Worm (Caenorhabditis elegans) whole organism, young adult: ENCODE results near the gene ptr-15.
A peak's percentile ranks its signal among the peaks of the same experiment; 100 is the strongest.

Source experiments
- B0019.2 ChIP-seq: fragments of 200-800 bp; sonication (Bioruptor generic); conservative IDR thresholded peaks from 2 replicates; pipeline ENCODE4 v1.3.6; 2022; ENCODE audit warnings: missing genetic modification reagents, missing genetic modification characterization, missing compliant biosample characterization
- B0035.1 ChIP-seq: sonication (generic microtip); optimal IDR thresholded peaks from 2 replicates; lab custom pipeline; 2016; ENCODE audit warnings: missing genetic modification characterization, mild to moderate bottlenecking, missing compliant biosample characterization, missing genotype, missing genetic modification reagents
- B0261.1 ChIP-seq: sonication (generic microtip); optimal IDR thresholded peaks from 2 replicates; lab custom pipeline; 2016; ENCODE audit warnings: mild to moderate bottlenecking, missing genetic modification characterization, moderate library complexity, missing compliant biosample characterization
- B0336.3 ChIP-seq: fragments of 200-800 bp; sonication (Bioruptor generic); IDR thresholded peaks from 2 replicates; pipeline ENCODE4 v1.3.6; 2022; ENCODE audit warnings: missing genetic modification characterization, missing compliant biosample characterization
- C17E4.6 ChIP-seq: fragments of 200-800 bp; sonication (Bioruptor generic); IDR thresholded peaks from 2 replicates; pipeline ENCODE4 v1.3.6; 2022; ENCODE audit warnings: missing genetic modification reagents, missing genetic modification characterization, missing compliant biosample characterization
- F10E7.11 ChIP-seq: sonication (generic microtip); optimal IDR thresholded peaks from 2 replicates; lab custom pipeline; 2017; ENCODE audit warnings: mild to moderate bottlenecking, missing genetic modification characterization, moderate library complexity, missing compliant biosample characterization
- F22D6.2 ChIP-seq: sonication (generic microtip); optimal IDR thresholded peaks from 2 replicates; lab custom pipeline; 2016; ENCODE audit warnings: mild to moderate bottlenecking, missing genetic modification characterization, missing compliant biosample characterization
- F37B4.10 ChIP-seq: fragments of 200-800 bp; sonication (Bioruptor generic); IDR thresholded peaks from 2 replicates; pipeline ENCODE4 v1.3.6; 2022; ENCODE audit warnings: missing genetic modification characterization, missing compliant biosample characterization
- F57A8.1 ChIP-seq: fragments of 200-800 bp; sonication (Bioruptor generic); optimal IDR thresholded peaks from 2 replicates; lab custom pipeline; 2018; ENCODE audit warnings: mild to moderate bottlenecking, missing genetic modification characterization, moderate library complexity, missing compliant biosample characterization
- K12H6.12 ChIP-seq: fragments of 200-800 bp; sonication (Bioruptor generic); optimal IDR thresholded peaks from 2 replicates; lab custom pipeline; 2018; ENCODE audit warnings: mild to moderate bottlenecking, missing genetic modification characterization, missing compliant biosample characterization
- Y53F4B.3 ChIP-seq: fragments of 200-800 bp; sonication (Bioruptor generic); IDR thresholded peaks from 2 replicates; pipeline ENCODE4 v1.3.6; 2022; ENCODE audit warnings: missing genetic modification reagents, missing genetic modification characterization, missing compliant biosample characterization
- Y56A3A.18 ChIP-seq: fragments of 200-800 bp; sonication (Bioruptor generic); IDR thresholded peaks from 2 replicates; pipeline ENCODE4 v1.3.6; 2022; ENCODE audit warnings: missing genetic modification reagents, missing genetic modification characterization, missing compliant biosample characterization
- akir-1 ChIP-seq: fragments of 200-800 bp; sonication (Bioruptor generic); optimal IDR thresholded peaks from 2 replicates; lab custom pipeline; 2018; ENCODE audit warnings: mild to moderate bottlenecking, missing genetic modification characterization, moderate library complexity, missing compliant biosample characterization
- aptf-3 ChIP-seq: fragments of 200-800 bp; sonication (Bioruptor generic); IDR thresholded peaks from 2 replicates; pipeline ENCODE4 v1.3.6; 2022; ENCODE audit warnings: missing genetic modification characterization, missing compliant biosample characterization
- atf-7 ChIP-seq: sonication (generic microtip); optimal IDR thresholded peaks from 2 replicates; lab custom pipeline; 2017; ENCODE audit warnings: mild to moderate bottlenecking, missing genetic modification characterization, missing compliant biosample characterization
- attf-5 ChIP-seq: fragments of 200-800 bp; sonication (Bioruptor generic); optimal IDR thresholded peaks from 2 replicates; lab custom pipeline; 2018; ENCODE audit warnings: mild to moderate bottlenecking, missing genetic modification characterization, missing compliant biosample characterization
- cebp-1 ChIP-seq, 2 experiments: fragments of 200-800 bp in 1 of 2; sonication (Bioruptor generic) in 1 of 2; sonication (generic microtip) in 1 of 2; IDR thresholded peaks in 1 of 2; optimal IDR thresholded peaks in 1 of 2; 2 replicates each; pipeline versions ENCODE4 v1.3.6 to Lab custom; 2017 to 2022; ENCODE audit warnings: missing compliant biosample characterization in 2 of 2, missing genetic modification characterization in 2 of 2, mild to moderate bottlenecking in 1 of 2, missing genetic modification reagents in 1 of 2, moderate library complexity in 1 of 2
- ceh-58 ChIP-seq: fragments of 200-800 bp; sonication (Bioruptor generic); IDR thresholded peaks from 2 replicates; pipeline ENCODE4 v1.3.6; 2022; ENCODE audit warnings: missing genetic modification characterization, missing compliant biosample characterization
- die-1 ChIP-seq: sonication (generic microtip); optimal IDR thresholded peaks from 2 replicates; lab custom pipeline; 2016; ENCODE audit warnings: missing genotype, mild to moderate bottlenecking, missing genetic modification characterization, missing compliant biosample characterization
- egrh-3 ChIP-seq: fragments of 200-800 bp; sonication (Bioruptor generic); IDR thresholded peaks from 2 replicates; pipeline ENCODE4 v1.3.6; 2022; ENCODE audit warnings: missing genetic modification reagents, missing genetic modification characterization, missing compliant biosample characterization
- ekl-4 ChIP-seq: fragments of 200-800 bp; sonication (Bioruptor generic); IDR thresholded peaks from 2 replicates; pipeline ENCODE4 v1.3.6; 2022; ENCODE audit warnings: missing genetic modification reagents, missing genetic modification characterization, missing compliant biosample characterization
- ets-4 ChIP-seq: fragments of 200-800 bp; sonication (Bioruptor generic); optimal IDR thresholded peaks from 2 replicates; lab custom pipeline; 2018; ENCODE audit warnings: mild to moderate bottlenecking, missing genetic modification characterization, missing compliant biosample characterization
- gei-17 ChIP-seq: fragments of 200-800 bp; sonication (Bioruptor generic); optimal IDR thresholded peaks from 2 replicates; lab custom pipeline; 2018; ENCODE audit warnings: mild to moderate bottlenecking, missing genetic modification characterization, missing compliant biosample characterization
- hlh-26 ChIP-seq: fragments of 200-800 bp; sonication (Bioruptor generic); conservative IDR thresholded peaks from 2 replicates; pipeline ENCODE4 v1.3.6; 2022; ENCODE audit warnings: missing genetic modification reagents, missing genetic modification characterization, missing compliant biosample characterization
- hmg-1.2 ChIP-seq: fragments of 200-800 bp; sonication (Bioruptor generic); IDR thresholded peaks from 2 replicates; pipeline ENCODE4 v1.3.6; 2022; ENCODE audit warnings: missing genetic modification reagents, missing genetic modification characterization, missing compliant biosample characterization
- hrde-1 ChIP-seq: sonication (generic microtip); optimal IDR thresholded peaks from 2 replicates; lab custom pipeline; 2016; ENCODE audit warnings: missing genetic modification characterization, mild to moderate bottlenecking, missing compliant biosample characterization, moderate library complexity, missing genotype, missing genetic modification reagents, borderline replicate concordance
- lin-40 ChIP-seq: sonication (generic microtip); optimal IDR thresholded peaks from 2 replicates; lab custom pipeline; 2016; ENCODE audit warnings: missing genetic modification characterization, mild to moderate bottlenecking, missing compliant biosample characterization, missing genotype, missing genetic modification reagents
- mel-28 ChIP-seq: sonication (generic microtip); optimal IDR thresholded peaks from 2 replicates; lab custom pipeline; 2016; ENCODE audit warnings: borderline replicate concordance, mild to moderate bottlenecking, missing genetic modification characterization, missing compliant biosample characterization
- nfya-1 ChIP-seq: sonication (generic microtip); optimal IDR thresholded peaks from 2 replicates; lab custom pipeline; 2017; ENCODE audit warnings: antibody characterized with exemption, missing compliant biosample characterization, missing genetic modification characterization, borderline replicate concordance; ENCODE audit not compliant: insufficient read depth
- nfyb-1 ChIP-seq: fragments of 200-800 bp; sonication (Bioruptor generic); IDR thresholded peaks from 2 replicates; pipeline ENCODE4 v1.3.6; 2022; ENCODE audit warnings: missing genetic modification reagents, missing genetic modification characterization, missing compliant biosample characterization
- nhr-80 ChIP-seq: sonication (generic microtip); optimal IDR thresholded peaks from 2 replicates; lab custom pipeline; 2016; ENCODE audit warnings: missing genetic modification characterization, missing compliant biosample characterization
- nhr-90 ChIP-seq: sonication (generic microtip); optimal IDR thresholded peaks from 2 replicates; lab custom pipeline; 2016; ENCODE audit warnings: missing genotype, mild to moderate bottlenecking, missing genetic modification characterization, missing compliant biosample characterization
- pbrm-1 ChIP-seq: fragments of 200-800 bp; sonication (Bioruptor generic); IDR thresholded peaks from 2 replicates; pipeline ENCODE4 v1.3.6; 2022; ENCODE audit warnings: missing genetic modification reagents, missing genetic modification characterization, missing compliant biosample characterization
- sdz-38 ChIP-seq: sonication (generic microtip); optimal IDR thresholded peaks from 2 replicates; lab custom pipeline; 2016; ENCODE audit warnings: missing genotype, missing genetic modification characterization, missing compliant biosample characterization
- snpc-1.1 ChIP-seq: sonication (generic microtip); optimal IDR thresholded peaks from 2 replicates; lab custom pipeline; 2017; ENCODE audit warnings: missing genetic modification characterization, mild to moderate bottlenecking, missing compliant biosample characterization, antibody characterized with exemption, moderate library complexity, missing genotype, missing genetic modification reagents; ENCODE audit not compliant: insufficient read depth
- snpc-3.4 ChIP-seq: sonication (generic microtip); optimal IDR thresholded peaks from 2 replicates; lab custom pipeline; 2017; ENCODE audit warnings: missing genetic modification characterization, mild to moderate bottlenecking, missing compliant biosample characterization, antibody characterized with exemption, moderate library complexity, missing genotype, missing genetic modification reagents
- snpc-4 ChIP-seq, 5 experiments: fragments of 150-350 bp in 1 of 5; sonication (generic microtip) in 4 of 5; optimal IDR thresholded peaks; 2 replicates each; lab custom pipeline; 2014 to 2018; ENCODE audit warnings: missing genetic modification characterization in 5 of 5, missing biosample characterization in 3 of 5, antibody characterized with exemption in 2 of 5, mild to moderate bottlenecking in 2 of 5, missing compliant biosample characterization in 2 of 5, missing genotype in 2 of 5, moderate library complexity in 2 of 5, missing genetic modification reagents in 1 of 5
- somi-1 ChIP-seq: fragments of 200-800 bp; sonication (Bioruptor generic); optimal IDR thresholded peaks from 2 replicates; lab custom pipeline; 2018; ENCODE audit warnings: mild to moderate bottlenecking, missing genetic modification characterization, missing compliant biosample characterization
- tlf-1 ChIP-seq: fragments of 200-800 bp; sonication (Bioruptor generic); optimal IDR thresholded peaks from 2 replicates; lab custom pipeline; 2018; ENCODE audit warnings: mild to moderate bottlenecking, missing genetic modification characterization, missing compliant biosample characterization
- unc-130 ChIP-seq: sonication (generic microtip); optimal IDR thresholded peaks from 2 replicates; lab custom pipeline; 2016; ENCODE audit warnings: missing genetic modification reagents, missing genetic modification characterization, missing compliant biosample characterization
- unc-62 ChIP-seq: fragments of 150-350 bp; optimal IDR thresholded peaks from 2 replicates; lab custom pipeline; 2014; ENCODE audit warnings: missing biosample characterization, missing genetic modification reagents, missing genetic modification characterization
- xnd-1 ChIP-seq: sonication (generic microtip); optimal IDR thresholded peaks from 2 replicates; lab custom pipeline; 2016; ENCODE audit warnings: missing genotype, missing genetic modification reagents, missing genetic modification characterization, missing compliant biosample characterization
- zfh-2 ChIP-seq: fragments of 200-800 bp; sonication (Bioruptor generic); conservative IDR thresholded peaks from 2 replicates; pipeline ENCODE4 v1.3.6; 2022; ENCODE audit warnings: missing genetic modification reagents, missing genetic modification characterization, missing compliant biosample characterization
- ztf-26 ChIP-seq: sonication (generic microtip); optimal IDR thresholded peaks from 2 replicates; lab custom pipeline; 2017; ENCODE audit warnings: missing genetic modification characterization, missing compliant biosample characterization
- ztf-3 ChIP-seq: fragments of 200-800 bp; sonication (Bioruptor generic); optimal IDR thresholded peaks from 2 replicates; lab custom pipeline; 2018; ENCODE audit warnings: mild to moderate bottlenecking, missing genetic modification characterization, missing compliant biosample characterization

ptr-15 gene

DNA sequence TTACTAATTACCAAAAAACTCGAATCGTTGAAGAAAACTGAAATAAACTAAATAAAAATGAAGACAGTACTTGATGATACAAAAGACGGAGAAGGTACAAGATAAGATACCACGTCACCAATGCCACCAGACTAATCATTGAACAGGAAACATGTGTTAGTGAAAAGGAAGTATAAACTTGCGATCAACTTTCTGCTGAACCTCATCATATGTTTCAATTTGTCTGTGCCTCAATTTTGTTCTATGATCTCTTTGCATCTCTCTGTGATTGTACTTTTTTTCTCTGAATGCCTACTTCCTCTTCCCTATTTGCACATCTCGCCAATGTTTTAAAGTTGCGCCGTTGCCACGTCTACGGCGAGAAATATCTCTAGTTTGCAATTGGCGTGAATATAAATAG, 24.2 kb upstream of the ptr-15 start:
- TF ChIP-seq attf-5 (GFP tag; lab: Kevin White, UChicago) (peak; percentile 22), lin-40 (tag; lab: Kevin White, UChicago) (peak; percentile 68), snpc-3.4 (no peak), hmg-1.2 (GFP tag; lab: Robert Waterston, UW) (peak; percentile 44; the same call in 1 of the 2 replicates), gei-17 (no peak), mel-28 (no peak), B0035.1 (tag; lab: Kevin White, UChicago) (no peak), unc-130 (no peak), tlf-1 (GFP tag; lab: Kevin White, UChicago) (no peak), egrh-3 (GFP tag; lab: Robert Waterston, UW) (no peak), ekl-4 (GFP tag; lab: Robert Waterston, UW) (no peak), somi-1 (GFP tag; lab: Kevin White, UChicago) (peak; percentile 69), hrde-1 (tag; lab: Kevin White, UChicago) (no peak), B0336.3 (GFP tag; lab: Robert Waterston, UW) (no peak), cebp-1 (GFP tag; IDR thresholded peaks at IDR 0.05; lab: Robert Waterston, UW) (no peak), cebp-1 (tag; optimal IDR thresholded peaks at IDR 0.05; lab: Kevin White, UChicago) (peak; percentile 41), nhr-80 (tag; lab: Kevin White, UChicago) (peak; percentile 66), B0261.1 (tag; lab: Kevin White, UChicago) (no peak), atf-7 (peak; percentile 58), ceh-58 (GFP tag; lab: Robert Waterston, UW) (no peak), unc-62 (GFP tag; lab: Kevin White, UChicago) (no peak), ztf-26 (peak; percentile 52), hlh-26 (no peak), nfya-1 (tag; lab: Kevin White, UChicago) (no peak), die-1 (tag; lab: Kevin White, UChicago) (peak; percentile 8), nfyb-1 (0 out of 2 replicates have a peak, but pooled peaks have one; percentile 46)
- TF ChIP-seq, all 124 proteins: peak for 10

ce11 chrV:6991771-6992170, 22.0 kb upstream of the ptr-15 start, which contains the start of gene nhr-162:
TSS of gene nhr-162 (minus strand) at chrV:6991871.
- no peak for TF ChIP-seq C17E4.6
- no peak for TF ChIP-seq snpc-4 (GFP tag; optimal IDR thresholded peaks at IDR 0.05; lab: Kevin White, UChicago)
- TF ChIP-seq snpc-4 (tag; optimal IDR thresholded peaks at IDR 0.05; lab: Kevin White, UChicago), result no peak
- TF ChIP-seq F22D6.2 (tag; lab: Kevin White, UChicago), result no peak
- TF ChIP-seq sdz-38 (tag; lab: Kevin White, UChicago), result no peak
- TF ChIP-seq F37B4.10 (GFP tag; lab: Robert Waterston, UW), result no peak
- TF ChIP-seq ztf-3, result no peak
- TF ChIP-seq ekl-4 (GFP tag; lab: Robert Waterston, UW), result no peak
- no peak for TF ChIP-seq akir-1
- TF ChIP-seq pbrm-1, result no peak
- no peak for TF ChIP-seq B0019.2 (GFP tag; lab: Robert Waterston, UW)
- no peak for TF ChIP-seq xnd-1 (tag; lab: Kevin White, UChicago)
- no peak for TF ChIP-seq zfh-2
- TF ChIP-seq gei-17, result no peak

DNA sequence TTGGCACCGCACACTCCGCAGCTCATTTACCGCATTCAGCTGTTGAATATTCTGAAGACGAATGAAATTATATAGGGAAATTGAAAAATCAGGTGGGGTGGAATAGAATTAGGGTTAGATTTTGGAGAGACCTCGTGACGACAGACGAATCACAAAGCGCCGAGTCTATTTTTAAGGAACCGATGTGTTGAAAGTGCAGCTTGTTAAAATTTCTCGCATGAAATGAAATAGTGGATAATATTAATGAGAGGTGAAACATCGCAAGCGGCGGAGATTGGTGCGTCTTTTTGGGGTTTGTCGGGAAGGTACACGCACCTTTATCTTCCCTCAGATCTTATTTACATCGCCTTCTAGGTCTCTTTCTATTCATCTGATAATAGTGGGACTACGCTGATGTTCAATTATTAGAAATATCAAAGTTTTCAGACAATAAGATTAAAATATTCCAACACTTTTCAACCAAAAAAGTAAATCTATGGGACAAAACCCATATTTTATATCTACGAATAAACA, 19.9 kb upstream of the ptr-15 start, which contains the start of gene nhr-140:
TSS of gene nhr-140 (minus strand) at position 51 of the 513 bp plus-strand sequence.
- TF ChIP-seq gei-17, result no peak
- no peak for TF ChIP-seq snpc-4 (GFP tag; optimal IDR thresholded peaks at IDR 0.05; lab: Kevin White, UChicago)
- no peak for TF ChIP-seq snpc-4 (tag; optimal IDR thresholded peaks at IDR 0.05; lab: Kevin White, UChicago)
- TF ChIP-seq F10E7.11 (tag; lab: Kevin White, UChicago), result no peak
- TF ChIP-seq nhr-90 (tag; lab: Kevin White, UChicago), result no peak
- no peak for TF ChIP-seq Y56A3A.18 (GFP tag; lab: Robert Waterston, UW)
- TF ChIP-seq B0035.1 (tag; lab: Kevin White, UChicago), result no peak
- no peak for TF ChIP-seq B0019.2 (GFP tag; lab: Robert Waterston, UW)
- TF ChIP-seq K12H6.12, result no peak
- no peak for TF ChIP-seq tlf-1 (GFP tag; lab: Kevin White, UChicago)
- no peak for TF ChIP-seq ets-4 (GFP tag; lab: Kevin White, UChicago)
- TF ChIP-seq aptf-3 (GFP tag; lab: Robert Waterston, UW), result no peak
- TF ChIP-seq C17E4.6, result no peak
- no peak for TF ChIP-seq Y53F4B.3 (GFP tag; lab: Robert Waterston, UW)
- TF ChIP-seq F57A8.1 (GFP tag; lab: Kevin White, UChicago), result no peak
- TF ChIP-seq snpc-1.1 (tag; lab: Kevin White, UChicago), result no peak
